Fruit fly (Drosophila melanogaster) whole organism, pupa: ENCODE data around the gene for.

Experiments
- CG10348 ChIP-seq: fragments of 200-800 bp; sonication (Bioruptor generic); IDR thresholded peaks from 2 replicates; pipeline ENCODE4 v1.3.6; 2022; ENCODE audit warnings: missing biosample characterization, missing genetic modification characterization
- CG12605 ChIP-seq: fragments of 200-800 bp; sonication (Bioruptor generic); IDR thresholded peaks from 2 replicates; pipeline ENCODE4 v1.3.6; 2022; ENCODE audit warnings: missing biosample characterization, missing genetic modification characterization
- CG13204 ChIP-seq: fragments of 200-800 bp; sonication (Bioruptor generic); optimal IDR thresholded peaks from 2 replicates; lab custom pipeline; 2018; ENCODE audit warnings: missing biosample characterization, mild to moderate bottlenecking, missing genetic modification characterization, moderate library complexity
- CG14655 ChIP-seq: fragments of 200-800 bp; sonication (Bioruptor generic); optimal IDR thresholded peaks from 3 replicates; lab custom pipeline; 2017; ENCODE audit warnings: mild to moderate bottlenecking, missing biosample characterization, missing genetic modification reagents, missing genetic modification characterization
- CG15710 ChIP-seq: fragments of 200-800 bp; sonication (Bioruptor generic); optimal IDR thresholded peaks from 2 replicates; lab custom pipeline; 2018; ENCODE audit warnings: missing biosample characterization, mild to moderate bottlenecking, missing genetic modification characterization, moderate library complexity
- CG17806 ChIP-seq: fragments of 200-800 bp; sonication (Bioruptor generic); optimal IDR thresholded peaks from 2 replicates; lab custom pipeline; 2018; ENCODE audit warnings: missing biosample characterization, mild to moderate bottlenecking, missing genetic modification characterization, moderate library complexity
- CG32121 ChIP-seq: fragments of 200-800 bp; sonication (Bioruptor generic); IDR thresholded peaks from 2 replicates; pipeline ENCODE4 v1.3.6; 2022; ENCODE audit warnings: missing biosample characterization, missing genetic modification characterization
- CG34367 ChIP-seq: fragments of 200-800 bp; sonication (Bioruptor generic); optimal IDR thresholded peaks from 2 replicates; lab custom pipeline; 2018; ENCODE audit warnings: missing biosample characterization, mild to moderate bottlenecking, missing genetic modification characterization
- CG4496 ChIP-seq: fragments of 200-800 bp; sonication (Bioruptor generic); IDR thresholded peaks from 3 replicates; pipeline ENCODE4 v1.3.6; 2022; ENCODE audit warnings: missing biosample characterization, missing genetic modification characterization
- CG8159 ChIP-seq: fragments of 200-800 bp; sonication (Bioruptor generic); optimal IDR thresholded peaks from 3 replicates; lab custom pipeline; 2018; ENCODE audit warnings: missing biosample characterization, mild to moderate bottlenecking, missing genetic modification characterization, moderate library complexity
- CG8301 ChIP-seq: fragments of 200-800 bp; sonication (Bioruptor generic); optimal IDR thresholded peaks from 2 replicates; lab custom pipeline; 2018; ENCODE audit warnings: missing biosample characterization, mild to moderate bottlenecking, missing genetic modification characterization
- CG9948 ChIP-seq: fragments of 200-800 bp; sonication (Bioruptor generic); optimal IDR thresholded peaks from 2 replicates; lab custom pipeline; 2018; ENCODE audit warnings: missing biosample characterization, mild to moderate bottlenecking, missing genetic modification characterization, moderate library complexity
- D1 ChIP-seq: fragments of 200-800 bp; sonication (Bioruptor generic); optimal IDR thresholded peaks from 2 replicates; lab custom pipeline; 2018; ENCODE audit warnings: missing biosample characterization, mild to moderate bottlenecking, missing genetic modification characterization, moderate library complexity
- EcR ChIP-seq: fragments of 200-800 bp; sonication (Bioruptor generic); optimal IDR thresholded peaks from 3 replicates; lab custom pipeline; 2019; ENCODE audit warnings: missing biosample characterization, missing genetic modification characterization, mild to moderate bottlenecking, moderate library complexity, missing genetic modification reagents
- Ets98B ChIP-seq: fragments of 200-800 bp; sonication (Bioruptor generic); IDR thresholded peaks from 2 replicates; pipeline ENCODE4 v1.3.6; 2022; ENCODE audit warnings: missing biosample characterization, missing genetic modification characterization
- Pif1A ChIP-seq: fragments of 200-800 bp; sonication (Bioruptor generic); optimal IDR thresholded peaks from 3 replicates; lab custom pipeline; 2016; ENCODE audit warnings: missing biosample characterization, missing genetic modification characterization
- Pif1B ChIP-seq: fragments of 200-800 bp; sonication (Bioruptor generic); optimal IDR thresholded peaks from 3 replicates; lab custom pipeline; 2016; ENCODE audit warnings: missing biosample characterization, missing genetic modification characterization
- Snoo ChIP-seq: fragments of 200-800 bp; sonication (Bioruptor generic); optimal IDR thresholded peaks from 3 replicates; lab custom pipeline; 2017; ENCODE audit warnings: missing biosample characterization, mild to moderate bottlenecking, missing genetic modification characterization, inconsistent platforms
- fd96Ca ChIP-seq: fragments of 200-800 bp; sonication (Bioruptor generic); IDR thresholded peaks from 3 replicates; pipeline ENCODE4 v1.3.6; 2022; ENCODE audit warnings: missing biosample characterization, missing genetic modification characterization
- gl ChIP-seq: fragments of 200-800 bp; sonication (Bioruptor generic); optimal IDR thresholded peaks from 2 replicates; lab custom pipeline; 2018; ENCODE audit warnings: missing biosample characterization, mild to moderate bottlenecking, missing genetic modification characterization
- rn ChIP-seq: fragments of 200-800 bp; sonication (Bioruptor generic); IDR thresholded peaks from 2 replicates; pipeline ENCODE4 v1.3.6; 2022; ENCODE audit warnings: missing biosample characterization, missing genetic modification characterization

The for gene

dm6 chr2L:3639924-3640323 is 16.8 kb downstream of the for start:
- TF ChIP-seq Pif1B (GFP tag; lab: Kevin White, UChicago) (no peak), Ets98B (GFP tag; lab: Robert Waterston, UW) (peak; percentile 23; the same call in 1 of the 2 replicates), CG13204 (GFP tag; lab: Kevin White, UChicago) (peak; percentile 87), fd96Ca (GFP tag; lab: Robert Waterston, UW) (peak; percentile 58; the same call in 1 of the 3 replicates), CG12605 (peak; percentile 14; the same call in 1 of the 2 replicates), CG9948 (tag; lab: Kevin White, UChicago) (no peak), CG8159 (tag; lab: Kevin White, UChicago) (peak; percentile 7), EcR (peak; percentile 85), CG17806 (tag; lab: Kevin White, UChicago) (no peak)
- TF ChIP-seq, all 21 proteins: peak for 6

dm6 chr2L:3635444-3635843 is 21.3 kb downstream of the for start:
- peak; percentile 5 for TF ChIP-seq CG8301 (tag; lab: Kevin White, UChicago)
- 0 out of 2 replicates have a peak, but pooled peaks have one; percentile 14 for TF ChIP-seq rn (GFP tag; lab: Robert Waterston, UW)
- peak; percentile 49; the same call in 1 of the 2 replicates for TF ChIP-seq Ets98B (GFP tag; lab: Robert Waterston, UW)
- TF ChIP-seq CG32121 (GFP tag; lab: Robert Waterston, UW), result peak; percentile 58
- peak; percentile 45; the same call in 1 of the 3 replicates for TF ChIP-seq CG4496 (GFP tag; lab: Robert Waterston, UW)
- TF ChIP-seq CG12605, result no peak
- no peak for TF ChIP-seq CG8159 (tag; lab: Kevin White, UChicago)
- TF ChIP-seq, all 21 proteins: peak for 5

DNA sequence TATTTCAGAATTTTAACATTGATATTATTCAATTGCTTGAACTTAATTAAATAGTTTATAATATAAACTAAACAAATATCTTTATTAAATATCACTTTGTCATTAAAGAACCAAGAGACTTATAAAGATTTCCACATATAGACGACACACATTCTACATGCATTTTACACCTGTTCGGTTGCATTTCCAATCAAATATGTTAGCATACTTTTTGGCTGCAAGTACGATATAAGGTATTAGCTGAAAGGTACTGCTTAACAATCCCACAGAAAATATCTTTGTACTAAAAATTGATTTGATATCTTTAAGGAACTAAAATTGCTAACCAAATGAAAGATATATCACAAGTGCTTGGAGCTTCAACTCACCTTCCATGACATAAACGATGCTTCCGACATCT is 22.9 kb downstream of the for start:
- TF ChIP-seq Snoo (tag; lab: Kevin White, UChicago) (no peak), Pif1A (GFP tag; lab: Kevin White, UChicago) (no peak), CG12605 (no peak), Pif1B (GFP tag; lab: Kevin White, UChicago) (no peak), Ets98B (GFP tag; lab: Robert Waterston, UW) (no peak), fd96Ca (GFP tag; lab: Robert Waterston, UW) (no peak), gl (tag; lab: Kevin White, UChicago) (no peak), CG4496 (GFP tag; lab: Robert Waterston, UW) (no peak)

dm6 chr2L:3632047-3632880 is 24.5 kb downstream of the for start:
- peak; percentile 87 for TF ChIP-seq EcR
- peak; percentile 92 for TF ChIP-seq CG34367 (tag; lab: Kevin White, UChicago)
- TF ChIP-seq CG12605, result peak; percentile 95
- peak; percentile 99 for TF ChIP-seq CG17806 (tag; lab: Kevin White, UChicago)
- peak; percentile 99 for TF ChIP-seq CG4496 (GFP tag; lab: Robert Waterston, UW)
- TF ChIP-seq CG10348 (GFP tag; lab: Robert Waterston, UW), result peak; percentile 94
- peak; percentile 92 for TF ChIP-seq Snoo (tag; lab: Kevin White, UChicago)
- TF ChIP-seq Pif1A (GFP tag; lab: Kevin White, UChicago), result peak; percentile 94
- TF ChIP-seq CG14655, result peak; percentile 100
- TF ChIP-seq gl (tag; lab: Kevin White, UChicago), result peak; percentile 98
- peak; percentile 99 for TF ChIP-seq CG8159 (tag; lab: Kevin White, UChicago)
- TF ChIP-seq Ets98B (GFP tag; lab: Robert Waterston, UW), result peak; percentile 99
- TF ChIP-seq CG13204 (GFP tag; lab: Kevin White, UChicago), result peak; percentile 82
- peak; percentile 98 for TF ChIP-seq D1
- peak; percentile 99 for TF ChIP-seq rn (GFP tag; lab: Robert Waterston, UW)
- TF ChIP-seq CG8301 (tag; lab: Kevin White, UChicago), result peak; percentile 100
- peak; percentile 93 for TF ChIP-seq CG15710 (tag; lab: Kevin White, UChicago)
- TF ChIP-seq CG32121 (GFP tag; lab: Robert Waterston, UW), result peak; percentile 99
- TF ChIP-seq fd96Ca (GFP tag; lab: Robert Waterston, UW), result peak; percentile 96
- TF ChIP-seq CG9948 (tag; lab: Kevin White, UChicago), result peak; percentile 98
- peak; percentile 94 for TF ChIP-seq Pif1B (GFP tag; lab: Kevin White, UChicago)

DNA sequence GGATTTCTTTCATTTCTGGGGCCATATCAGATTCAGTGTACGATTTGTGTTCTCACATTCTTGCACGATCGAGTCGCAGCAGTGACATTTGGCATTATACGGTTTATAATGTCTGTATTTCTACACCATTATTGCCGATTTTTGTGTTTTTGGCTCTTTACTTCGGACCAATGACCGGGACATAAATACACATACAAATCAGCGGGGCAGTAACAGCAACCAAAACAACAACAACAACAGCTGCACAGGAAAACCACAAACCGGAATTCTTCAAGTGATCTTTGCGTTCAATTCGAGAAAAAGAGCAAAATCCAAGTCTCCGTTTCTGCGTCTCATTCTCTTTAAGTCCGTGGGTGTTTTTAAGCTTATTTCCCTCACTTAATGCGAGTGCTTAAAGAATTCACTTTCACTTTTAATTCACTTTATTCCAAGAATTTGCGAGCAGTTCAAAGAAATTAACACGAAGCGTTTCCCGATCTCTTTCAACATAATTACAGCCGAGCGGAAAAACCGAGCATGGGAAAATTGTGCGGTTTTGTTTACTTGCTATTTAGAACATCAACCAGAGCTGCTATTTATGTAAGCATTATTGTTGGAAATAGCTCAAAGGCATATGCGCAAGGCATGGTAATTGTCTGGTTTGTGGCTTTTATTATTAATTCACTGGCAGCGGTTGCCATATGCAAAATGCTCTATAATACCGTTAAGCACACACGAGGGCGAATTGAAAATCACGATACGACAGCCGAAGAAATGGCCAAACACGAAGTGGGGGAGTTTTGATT is 25.3 kb downstream of the for start:
- no peak for TF ChIP-seq CG8301 (tag; lab: Kevin White, UChicago)
- peak; percentile 70 for TF ChIP-seq EcR

- TF ChIP-seq Pif1A (GFP tag; lab: Kevin White, UChicago), result no peak
- no peak for TF ChIP-seq Snoo (tag; lab: Kevin White, UChicago)
- TF ChIP-seq fd96Ca (GFP tag; lab: Robert Waterston, UW), result no peak
- TF ChIP-seq CG12605, result no peak
- TF ChIP-seq CG8159 (tag; lab: Kevin White, UChicago), result no peak
- no peak for TF ChIP-seq gl (tag; lab: Kevin White, UChicago)
- no peak for TF ChIP-seq CG15710 (tag; lab: Kevin White, UChicago)
- TF ChIP-seq CG4496 (GFP tag; lab: Robert Waterston, UW), result no peak
- no peak for TF ChIP-seq Ets98B (GFP tag; lab: Robert Waterston, UW)
- no peak for TF ChIP-seq D1
- no peak for TF ChIP-seq CG17806 (tag; lab: Kevin White, UChicago)
- no peak for TF ChIP-seq CG34367 (tag; lab: Kevin White, UChicago)
Observed at dm6 chr2L:3630763-3631162, 26.0 kb downstream of the for start.
